Worm (Caenorhabditis elegans) whole organism, late embryonic: ENCODE measurements around the gene B0416.10.

ENCODE experiments used
- C08G9.2 ChIP-seq: sonication (generic microtip); optimal IDR thresholded peaks from 2 replicates; lab custom pipeline; 2016; ENCODE audit warnings: mild to moderate bottlenecking, missing genetic modification characterization, moderate library complexity, missing compliant biosample characterization
- F13H6.1 ChIP-seq: sonication (generic microtip); optimal IDR thresholded peaks from 2 replicates; lab custom pipeline; 2016; ENCODE audit warnings: missing genetic modification characterization, missing compliant biosample characterization
- K09A11.1 ChIP-seq: sonication (generic microtip); optimal IDR thresholded peaks from 2 replicates; lab custom pipeline; 2017; ENCODE audit warnings: antibody characterized with exemption, mild to moderate bottlenecking, missing genetic modification characterization, missing compliant biosample characterization; ENCODE audit not compliant: insufficient read depth
- T23F11.4 ChIP-seq: fragments of 200-800 bp; sonication (Bioruptor generic); optimal IDR thresholded peaks from 2 replicates; lab custom pipeline; 2018; ENCODE audit warnings: mild to moderate bottlenecking, missing genetic modification characterization, missing compliant biosample characterization
- Y22D7AL.16 ChIP-seq: sonication (generic microtip); optimal IDR thresholded peaks from 2 replicates; lab custom pipeline; 2016; ENCODE audit warnings: missing genetic modification characterization, missing compliant biosample characterization
- ama-1 ChIP-seq: fragments of 150-350 bp; optimal IDR thresholded peaks from 2 replicates; lab custom pipeline; 2014
- ceh-14 ChIP-seq: sonication (generic microtip); optimal IDR thresholded peaks from 2 replicates; lab custom pipeline; 2016; ENCODE audit warnings: missing genotype, missing genetic modification characterization, missing compliant biosample characterization
- ceh-2 ChIP-seq: sonication (generic microtip); optimal IDR thresholded peaks from 2 replicates; lab custom pipeline; 2016; ENCODE audit warnings: missing genotype, missing genetic modification characterization, missing compliant biosample characterization
- ceh-22 ChIP-seq: sonication (generic microtip); optimal IDR thresholded peaks from 2 replicates; lab custom pipeline; 2017; ENCODE audit warnings: missing biosample characterization, missing genetic modification characterization
- ceh-24 ChIP-seq: sonication (generic microtip); optimal IDR thresholded peaks from 2 replicates; lab custom pipeline; 2016; ENCODE audit warnings: mild to moderate bottlenecking, missing genetic modification characterization, missing compliant biosample characterization
- ceh-34 ChIP-seq: sonication (generic microtip); optimal IDR thresholded peaks from 2 replicates; lab custom pipeline; 2016; ENCODE audit warnings: mild to moderate bottlenecking, missing genetic modification characterization, missing compliant biosample characterization
- ceh-45 ChIP-seq: fragments of 200-800 bp; sonication (Bioruptor generic); IDR thresholded peaks from 2 replicates; pipeline ENCODE4 v1.3.6; 2022; ENCODE audit warnings: missing genetic modification reagents, missing genetic modification characterization, missing compliant biosample characterization
- ceh-9 ChIP-seq: sonication (generic microtip); optimal IDR thresholded peaks from 2 replicates; lab custom pipeline; 2016; ENCODE audit warnings: mild to moderate bottlenecking, missing genetic modification characterization, inconsistent platforms, missing compliant biosample characterization
- che-1 ChIP-seq: sonication (generic microtip); optimal IDR thresholded peaks from 2 replicates; lab custom pipeline; 2016; ENCODE audit warnings: mild to moderate bottlenecking, missing genetic modification characterization, missing compliant biosample characterization
- elt-4 ChIP-seq: sonication (generic microtip); optimal IDR thresholded peaks from 2 replicates; lab custom pipeline; 2016; ENCODE audit warnings: missing genetic modification characterization, missing compliant biosample characterization
- fax-1 ChIP-seq: sonication (generic microtip); optimal IDR thresholded peaks from 2 replicates; lab custom pipeline; 2016; ENCODE audit warnings: missing genotype, missing genetic modification characterization, missing compliant biosample characterization
- fkh-10 ChIP-seq: fragments of 150-350 bp; optimal IDR thresholded peaks from 2 replicates; lab custom pipeline; 2014; ENCODE audit warnings: missing biosample characterization, missing genetic modification reagents, missing genetic modification characterization
- fkh-6 ChIP-seq: sonication (generic microtip); optimal IDR thresholded peaks from 2 replicates; lab custom pipeline; 2016; ENCODE audit warnings: missing genetic modification characterization, missing compliant biosample characterization
- gmeb-2 ChIP-seq: sonication (generic microtip); optimal IDR thresholded peaks from 2 replicates; lab custom pipeline; 2016; ENCODE audit warnings: missing genetic modification characterization, inconsistent platforms, missing compliant biosample characterization
- hlh-6 ChIP-seq: sonication (generic microtip); optimal IDR thresholded peaks from 2 replicates; lab custom pipeline; 2016; ENCODE audit warnings: missing genotype, missing genetic modification characterization, missing compliant biosample characterization
- hlh-8 ChIP-seq: sonication (generic microtip); optimal IDR thresholded peaks from 2 replicates; lab custom pipeline; 2016; ENCODE audit warnings: missing genotype, missing genetic modification characterization, missing compliant biosample characterization
- madf-2 ChIP-seq: sonication (generic microtip); optimal IDR thresholded peaks from 2 replicates; lab custom pipeline; 2017; ENCODE audit warnings: missing genetic modification characterization, missing compliant biosample characterization
- nfya-1 ChIP-seq: sonication (generic microtip); optimal IDR thresholded peaks from 2 replicates; lab custom pipeline; 2017; ENCODE audit warnings: missing genetic modification characterization, mild to moderate bottlenecking, missing compliant biosample characterization, antibody characterized with exemption, moderate library complexity
- nhr-11 ChIP-seq: fragments of 150-350 bp; optimal IDR thresholded peaks from 2 replicates; lab custom pipeline; 2014; ENCODE audit warnings: missing biosample characterization, missing genetic modification characterization
- nhr-232 ChIP-seq: sonication (generic microtip); optimal IDR thresholded peaks from 2 replicates; lab custom pipeline; 2016; ENCODE audit warnings: missing genetic modification characterization, missing compliant biosample characterization
- npax-4 ChIP-seq: sonication (generic microtip); optimal IDR thresholded peaks from 2 replicates; lab custom pipeline; 2016; ENCODE audit warnings: missing genetic modification characterization, missing compliant biosample characterization
- pag-3 ChIP-seq: sonication (generic microtip); optimal IDR thresholded peaks from 2 replicates; lab custom pipeline; 2016; ENCODE audit warnings: missing compliant biosample characterization, missing genetic modification characterization, borderline replicate concordance
- pha-4 ChIP-seq: fragments of 150-350 bp; optimal IDR thresholded peaks from 2 replicates; lab custom pipeline; 2018; ENCODE audit warnings: missing biosample characterization, missing genetic modification reagents, missing genetic modification characterization
- pros-1 ChIP-seq: fragments of 150-350 bp; optimal IDR thresholded peaks from 2 replicates; lab custom pipeline; 2014; ENCODE audit warnings: missing biosample characterization, missing genetic modification reagents, missing genetic modification characterization
- rnt-1 ChIP-seq: sonication (generic microtip); optimal IDR thresholded peaks from 2 replicates; lab custom pipeline; 2016; ENCODE audit warnings: missing genetic modification characterization, missing compliant biosample characterization
- sdc-2 ChIP-seq: sonication (generic microtip); optimal IDR thresholded peaks from 2 replicates; lab custom pipeline; 2016; ENCODE audit warnings: missing genotype, missing genetic modification characterization, missing compliant biosample characterization
- sox-2 ChIP-seq: fragments of 200-800 bp; sonication (Bioruptor generic); IDR thresholded peaks from 2 replicates; pipeline ENCODE4 v1.3.6; 2022; ENCODE audit warnings: missing genetic modification reagents, missing genetic modification characterization, missing compliant biosample characterization
- sox-4 ChIP-seq: sonication (generic microtip); optimal IDR thresholded peaks from 2 replicates; lab custom pipeline; 2017; ENCODE audit warnings: mild to moderate bottlenecking, missing genetic modification characterization, inconsistent platforms, missing compliant biosample characterization
- syd-9 ChIP-seq: sonication (generic microtip); optimal IDR thresholded peaks from 2 replicates; lab custom pipeline; 2016; ENCODE audit warnings: mild to moderate bottlenecking, missing genetic modification characterization, moderate library complexity, missing compliant biosample characterization
- tbx-2 ChIP-seq: sonication (generic microtip); optimal IDR thresholded peaks from 2 replicates; lab custom pipeline; 2016; ENCODE audit warnings: missing genetic modification characterization, missing compliant biosample characterization
- tbx-7 ChIP-seq: sonication (generic microtip); optimal IDR thresholded peaks from 2 replicates; lab custom pipeline; 2016; ENCODE audit warnings: missing genotype, missing genetic modification characterization, missing compliant biosample characterization
- ttx-3 ChIP-seq: sonication (generic microtip); optimal IDR thresholded peaks from 2 replicates; lab custom pipeline; 2016; ENCODE audit warnings: missing genetic modification reagents, missing genetic modification characterization, missing compliant biosample characterization
- zip-5 ChIP-seq: sonication (generic microtip); optimal IDR thresholded peaks from 2 replicates; lab custom pipeline; 2016; ENCODE audit warnings: missing genetic modification characterization, missing compliant biosample characterization

B0416.10 gene

DNA sequence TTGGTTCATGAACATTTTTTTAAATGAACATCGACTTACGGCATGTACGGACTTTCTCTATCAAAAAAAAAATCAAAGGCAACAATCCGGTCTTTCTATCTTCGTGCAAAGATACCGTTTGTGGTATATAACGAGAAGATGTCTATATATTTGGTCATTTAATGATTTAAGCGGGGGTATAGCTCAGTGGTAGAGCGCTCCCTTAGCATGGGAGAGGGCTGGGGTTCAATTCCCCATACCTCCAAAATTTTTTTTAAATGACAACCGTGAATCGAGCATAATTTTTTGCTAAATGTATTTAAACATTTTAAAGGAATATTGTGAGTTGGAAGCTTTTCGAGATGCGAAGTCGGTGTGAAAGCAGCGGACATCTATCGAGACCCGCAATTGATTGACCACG lies 35.8 kb downstream of the B0416.10 start:
- TF ChIP-seq nhr-11 (tag; lab: Kevin White, UChicago) (no peak), ceh-34 (tag; lab: Kevin White, UChicago) (no peak), pag-3 (tag; lab: Kevin White, UChicago) (no peak)

ce11 chrX:9237708-9238107 lies 36.8 kb downstream of the B0416.10 start:
- no peak for TF ChIP-seq ceh-45 (GFP tag; lab: Robert Waterston, UW)
- no peak for TF ChIP-seq zip-5
- no peak for TF ChIP-seq che-1 (tag; lab: Kevin White, UChicago)
- no peak for TF ChIP-seq sox-4 (tag; lab: Kevin White, UChicago)
- no peak for TF ChIP-seq pag-3 (tag; lab: Kevin White, UChicago)
- TF ChIP-seq F13H6.1 = no peak
- no peak for TF ChIP-seq fkh-10
- TF ChIP-seq syd-9 = no peak
- TF ChIP-seq hlh-8 = no peak
- no peak for TF ChIP-seq madf-2 (tag; lab: Kevin White, UChicago)
- no peak for TF ChIP-seq ceh-22 (tag; lab: Kevin White, UChicago)
- no peak for TF ChIP-seq npax-4
- no peak for TF ChIP-seq rnt-1
- no peak for TF ChIP-seq tbx-7 (tag; lab: Kevin White, UChicago)

DNA sequence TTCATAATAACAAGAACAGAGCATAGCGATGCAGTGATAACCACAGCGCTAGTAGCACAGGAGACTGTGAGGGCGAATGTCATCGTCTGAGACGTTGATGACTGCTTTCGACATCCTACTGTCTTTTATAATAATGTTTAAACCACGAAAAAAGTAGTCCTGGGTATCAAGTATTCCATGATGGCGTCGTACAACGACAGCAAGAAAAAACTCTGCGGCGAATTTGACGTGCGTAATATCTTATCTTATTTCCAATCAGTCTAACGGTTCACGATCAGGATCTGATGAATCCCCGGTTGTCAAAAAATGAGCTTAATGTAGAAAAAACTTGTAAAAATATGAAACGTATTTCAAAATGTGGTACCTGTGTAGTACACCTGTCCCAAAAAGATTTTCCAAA lies 40.0 kb downstream of the B0416.10 start, which contains the start of gene col-175:
col-175 (minus strand) TSS at position 101 of the 400 bp plus-strand sequence.
- TF ChIP-seq ceh-9 (tag; lab: Kevin White, UChicago) (no peak), sox-2 (no peak), pha-4 (tag; lab: Kevin White, UChicago) (no peak), hlh-6 (tag; lab: Kevin White, UChicago) (no peak), nfya-1 (tag; lab: Kevin White, UChicago) (no peak), Y22D7AL.16 (tag; lab: Kevin White, UChicago) (no peak), ttx-3 (tag; lab: Kevin White, UChicago) (no peak), tbx-2 (tag; lab: Kevin White, UChicago) (no peak), rnt-1 (no peak), K09A11.1 (tag; lab: Kevin White, UChicago) (no peak), ceh-14 (tag; lab: Kevin White, UChicago) (no peak), ceh-34 (tag; lab: Kevin White, UChicago) (no peak), ceh-24 (no peak), fkh-10 (no peak)

- TF ChIP-seq sdc-2 = peak; percentile 27
- peak; percentile 63 for TF ChIP-seq elt-4 (tag; lab: Kevin White, UChicago)
- no peak for TF ChIP-seq rnt-1
- peak; percentile 31 for TF ChIP-seq C08G9.2 (tag; lab: Kevin White, UChicago)
- TF ChIP-seq hlh-8 = no peak
- TF ChIP-seq, all 69 proteins: peak for 3
Observed at ce11 chrX:9233805-9234204, 40.7 kb downstream of the B0416.10 start.

ce11 chrX:9232037-9232436 lies 42.4 kb downstream of the B0416.10 start, which contains the start of gene vav-1:
vav-1 (minus strand) TSS chrX:9232137.
- no peak for TF ChIP-seq sox-2
- no peak for TF ChIP-seq ceh-24
- no peak for TF ChIP-seq fkh-6 (tag; lab: Kevin White, UChicago)
- no peak for TF ChIP-seq rnt-1
- TF ChIP-seq pros-1 (tag; lab: Kevin White, UChicago) = no peak
- no peak for TF ChIP-seq sox-4 (tag; lab: Kevin White, UChicago)
- no peak for TF ChIP-seq ceh-34 (tag; lab: Kevin White, UChicago)
- no peak for TF ChIP-seq ceh-2 (tag; lab: Kevin White, UChicago)

ce11 chrX:9231556-9231955 lies 42.9 kb downstream of the B0416.10 start:
- TF ChIP-seq F13H6.1 (no peak), pros-1 (tag; lab: Kevin White, UChicago) (no peak), nhr-11 (tag; lab: Kevin White, UChicago) (no peak), ttx-3 (tag; lab: Kevin White, UChicago) (no peak), T23F11.4 (GFP tag; lab: Kevin White, UChicago) (no peak), tbx-7 (tag; lab: Kevin White, UChicago) (no peak), nhr-232 (tag; lab: Kevin White, UChicago) (no peak), ama-1 (lab: Kevin White, UChicago) (no peak), fax-1 (tag; lab: Kevin White, UChicago) (no peak), npax-4 (no peak), syd-9 (no peak), gmeb-2 (tag; lab: Kevin White, UChicago) (no peak), ceh-9 (tag; lab: Kevin White, UChicago) (no peak)
